Worm (Caenorhabditis elegans): ENCODE measurements around the gene F48F5.8.

F48F5.8 gene

ce11 chrV:20409016-20409415 is 16.1 kb upstream of the F48F5.8 start:
- no peak for TF ChIP-seq nhr-23 (tag; optimal IDR thresholded peaks at IDR 0.05)
- TF ChIP-seq mab-5 (tag; optimal IDR thresholded peaks at IDR 0.05), result no peak
- no peak for TF ChIP-seq ztf-4 (tag; optimal IDR thresholded peaks at IDR 0.05)
- TF ChIP-seq blmp-1 (tag; optimal IDR thresholded peaks at IDR 0.05; ENCODE audit: insufficient read depth), result no peak
- TF ChIP-seq unc-55 (GFP tag; optimal IDR thresholded peaks at IDR 0.05), result no peak
- no peak for TF ChIP-seq ztf-1 (GFP tag; conservative IDR thresholded peaks at IDR 0.05)
- no peak for TF ChIP-seq elt-3 (tag; optimal IDR thresholded peaks at IDR 0.05)
- TF ChIP-seq lin-39 (tag; optimal IDR thresholded peaks at IDR 0.05), result no peak
- TF ChIP-seq nhr-6 (tag; optimal IDR thresholded peaks at IDR 0.05), result no peak
- TF ChIP-seq nhr-11 (tag; optimal IDR thresholded peaks at IDR 0.05), result no peak

ce11 chrV:20410285-20410684 is 14.9 kb upstream of the F48F5.8 start:
- TF ChIP-seq nhr-10 (tag; optimal IDR thresholded peaks at IDR 0.05) (no peak), sma-3 (GFP tag; optimal IDR thresholded peaks at IDR 0.05) (no peak), alr-1 (tag; optimal IDR thresholded peaks at IDR 0.05) (no peak), snpc-4 (tag; optimal IDR thresholded peaks at IDR 0.05) (no peak), nhr-77 (tag; optimal IDR thresholded peaks at IDR 0.05) (no peak), nhr-12 (tag; optimal IDR thresholded peaks at IDR 0.05) (no peak), mdl-1 (tag; optimal IDR thresholded peaks at IDR 0.05) (no peak), ZK546.5 (tag; optimal IDR thresholded peaks at IDR 0.05) (no peak), unc-55 (GFP tag; optimal IDR thresholded peaks at IDR 0.05) (no peak), nhr-237 (tag; optimal IDR thresholded peaks at IDR 0.05) (no peak), egl-27 (tag; optimal IDR thresholded peaks at IDR 0.05) (no peak), gmeb-1 (tag; optimal IDR thresholded peaks at IDR 0.05) (no peak), peb-1 (tag; optimal IDR thresholded peaks at IDR 0.05) (no peak), C34F6.9 (tag; optimal IDR thresholded peaks at IDR 0.05) (no peak), crh-2 (tag; optimal IDR thresholded peaks at IDR 0.05) (no peak)

- TF ChIP-seq gmeb-1 (tag; optimal IDR thresholded peaks at IDR 0.05), result no peak
- TF ChIP-seq lin-13 (GFP tag; optimal IDR thresholded peaks at IDR 0.05), result no peak
- TF ChIP-seq lin-11 (tag; optimal IDR thresholded peaks at IDR 0.05), result no peak
- TF ChIP-seq nhr-21 (tag; optimal IDR thresholded peaks at IDR 0.05), result no peak
These were observed 13.5 kb upstream of the F48F5.8 start, which contains the start of gene F53H2.3 for ce11 chrV:20411659-20412058. TSS of gene F53H2.3 (minus strand) at chrV:20411759.

ce11 chrV:20412225-20412624 is 12.9 kb upstream of the F48F5.8 start:
- TF ChIP-seq sma-9 (GFP tag; optimal IDR thresholded peaks at IDR 0.05) (peak; percentile 72), sma-9 (tag; optimal IDR thresholded peaks at IDR 0.05) (no peak), sma-3 (GFP tag; optimal IDR thresholded peaks at IDR 0.05) (peak; percentile 28), nhr-21 (tag; optimal IDR thresholded peaks at IDR 0.05) (peak; percentile 28), fos-1 (tag; optimal IDR thresholded peaks at IDR 0.05) (peak; percentile 84), peb-1 (tag; optimal IDR thresholded peaks at IDR 0.05) (no peak), ztf-11 (tag; optimal IDR thresholded peaks at IDR 0.05) (no peak)

- TF ChIP-seq peb-1 (tag; optimal IDR thresholded peaks at IDR 0.05) (no peak), sma-3 (GFP tag; optimal IDR thresholded peaks at IDR 0.05) (no peak), nhr-21 (tag; optimal IDR thresholded peaks at IDR 0.05) (peak; percentile 28), gmeb-1 (tag; optimal IDR thresholded peaks at IDR 0.05) (peak; percentile 43), ztf-11 (tag; optimal IDR thresholded peaks at IDR 0.05) (no peak), sma-9 (GFP tag; optimal IDR thresholded peaks at IDR 0.05) (peak; percentile 80), sma-9 (tag; optimal IDR thresholded peaks at IDR 0.05) (no peak), mdl-1 (tag; optimal IDR thresholded peaks at IDR 0.05) (peak in 1 of 2 experiments; percentile 0), nhr-129 (tag; optimal IDR thresholded peaks at IDR 0.05) (peak; percentile 37), mbf-1 (tag; optimal IDR thresholded peaks at IDR 0.05) (no peak), crh-2 (tag; optimal IDR thresholded peaks at IDR 0.05) (peak; percentile 40), fos-1 (tag; optimal IDR thresholded peaks at IDR 0.05) (peak; percentile 95), F13H6.1 (tag; optimal IDR thresholded peaks at IDR 0.05) (peak; percentile 28)
These were observed 11.7 kb upstream of the F48F5.8 start for ce11 chrV:20413426-20413825.

ce11 chrV:20413936-20414335 is 11.2 kb upstream of the F48F5.8 start:
- TF ChIP-seq nhr-77 (tag; optimal IDR thresholded peaks at IDR 0.05) (no peak), ztf-11 (tag; optimal IDR thresholded peaks at IDR 0.05) (no peak), ceh-16 (tag; optimal IDR thresholded peaks at IDR 0.05) (no peak), nhr-237 (tag; optimal IDR thresholded peaks at IDR 0.05) (no peak), unc-55 (GFP tag; optimal IDR thresholded peaks at IDR 0.05) (peak; percentile 52)
